Worm (Caenorhabditis elegans): ENCODE measurements around the gene ttbk-8.2.

ttbk-8.2 gene

DNA sequence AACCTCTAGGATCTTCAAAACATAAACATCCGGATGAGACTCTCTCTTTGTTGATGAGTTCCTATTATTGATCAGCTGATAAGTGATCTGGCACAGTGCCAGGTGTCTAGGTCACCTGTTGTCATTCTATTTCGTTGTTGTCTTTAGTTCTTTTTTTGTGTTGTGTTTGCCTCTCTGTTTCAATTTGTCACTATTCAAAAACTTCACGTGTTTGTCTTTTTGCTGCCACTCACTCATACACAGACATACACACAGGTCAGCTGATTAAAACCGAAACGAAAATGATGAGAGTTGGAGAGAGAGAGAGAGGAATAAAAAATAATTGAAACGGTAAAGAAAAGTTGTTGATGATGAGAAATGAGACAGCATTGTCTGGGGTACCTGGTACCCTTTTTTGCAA is 40.6 kb upstream of the ttbk-8.2 start (continued):
- peak; percentile 68; the same call in 1 of the 2 replicates for TF ChIP-seq let-526 (GFP tag; IDR thresholded peaks at IDR 0.05)
- peak; percentile 85 for TF ChIP-seq B0336.3 (GFP tag; IDR thresholded peaks at IDR 0.05)
- TF ChIP-seq K11D2.4 (GFP tag; IDR thresholded peaks at IDR 0.05) = peak; percentile 80
- TF ChIP-seq egl-18 (GFP tag; IDR thresholded peaks at IDR 0.05) = no peak
- TF ChIP-seq xnd-1 (tag; optimal IDR thresholded peaks at IDR 0.05) = no peak
- no peak for TF ChIP-seq nhr-120 (GFP tag; IDR thresholded peaks at IDR 0.05)
- 0 out of 2 replicates have a peak, but pooled peaks have one; percentile 35 for TF ChIP-seq ekl-4 (GFP tag; IDR thresholded peaks at IDR 0.05)
- TF ChIP-seq snpc-1.3 (tag; optimal IDR thresholded peaks at IDR 0.05; ENCODE audit: insufficient read depth) = no peak
- TF ChIP-seq mel-28 (tag; optimal IDR thresholded peaks at IDR 0.05; ENCODE audit: borderline replicate concordance) = no peak
- TF ChIP-seq hmg-1.2 (GFP tag; IDR thresholded peaks at IDR 0.05) = peak; percentile 20; the same call in 1 of the 2 replicates
- no peak for TF ChIP-seq F49E8.2 (tag; optimal IDR thresholded peaks at IDR 0.05; ENCODE audit: insufficient read depth)
- no peak for TF ChIP-seq ama-1 (optimal IDR thresholded peaks at IDR 0.05)
- no peak for TF ChIP-seq ama-1 (GFP tag; optimal IDR thresholded peaks at IDR 0.05)
- TF ChIP-seq pbrm-1 (GFP tag; IDR thresholded peaks at IDR 0.05) = peak; percentile 47; the same call in 1 of the 2 replicates
- TF ChIP-seq madf-6 (GFP tag; IDR thresholded peaks at IDR 0.05) = no peak
- no peak for TF ChIP-seq F55B11.4 (tag; optimal IDR thresholded peaks at IDR 0.05; ENCODE audit: borderline replicate concordance, insufficient read depth)
- TF ChIP-seq nfya-1 (tag; optimal IDR thresholded peaks at IDR 0.05; ENCODE audit: borderline replicate concordance, insufficient read depth) = no peak
- no peak for TF ChIP-seq ceh-79 (tag; optimal IDR thresholded peaks at IDR 0.05)
- no peak for TF ChIP-seq D2030.7 (GFP tag; IDR thresholded peaks at IDR 0.05)
- TF ChIP-seq pha-4 (tag; optimal IDR thresholded peaks at IDR 0.05) = peak; percentile 87
- TF ChIP-seq ztf-25 (GFP tag; IDR thresholded peaks at IDR 0.05) = no peak
- no peak for TF ChIP-seq Y53F4B.3 (GFP tag; IDR thresholded peaks at IDR 0.05)
- TF ChIP-seq attf-3 (GFP tag; conservative IDR thresholded peaks at IDR 0.05) = no peak
- TF ChIP-seq ceh-58 (GFP tag; IDR thresholded peaks at IDR 0.05) = no peak
- no peak for TF ChIP-seq F57A8.1 (GFP tag; optimal IDR thresholded peaks at IDR 0.05)
- no peak for TF ChIP-seq hrde-1 (tag; optimal IDR thresholded peaks at IDR 0.05; ENCODE audit: borderline replicate concordance)
- TF ChIP-seq ztf-18 (tag; optimal IDR thresholded peaks at IDR 0.05) = no peak
- no peak for TF ChIP-seq F52B5.7 (tag; optimal IDR thresholded peaks at IDR 0.05)
- TF ChIP-seq dpl-1 (GFP tag; optimal IDR thresholded peaks at IDR 0.05) = no peak
- TF ChIP-seq tbx-9 (tag; optimal IDR thresholded peaks at IDR 0.05; ENCODE audit: borderline replicate concordance) = no peak
- no peak for TF ChIP-seq akir-1 (GFP tag; optimal IDR thresholded peaks at IDR 0.05)
- TF ChIP-seq nhr-80 (tag; optimal IDR thresholded peaks at IDR 0.05) = peak; percentile 94
- TF ChIP-seq mxl-1 (tag; optimal IDR thresholded peaks at IDR 0.05) = no peak
- TF ChIP-seq repo-1 (tag; optimal IDR thresholded peaks at IDR 0.05) = peak; percentile 13
- peak; percentile 80 for TF ChIP-seq tlf-1 (GFP tag; optimal IDR thresholded peaks at IDR 0.05)
- TF ChIP-seq rcor-1 (GFP tag; IDR thresholded peaks at IDR 0.05) = no peak
- TF ChIP-seq C06A6.2 (GFP tag; conservative IDR thresholded peaks at IDR 0.05) = peak; percentile 77
- TF ChIP-seq attf-5 (GFP tag; optimal IDR thresholded peaks at IDR 0.05) = peak; percentile 83
- TF ChIP-seq Y56A3A.18 (GFP tag; IDR thresholded peaks at IDR 0.05) = no peak
- TF ChIP-seq ceh-27 (GFP tag; optimal IDR thresholded peaks at IDR 0.05) = peak; percentile 76
- no peak for TF ChIP-seq ztf-6 (GFP tag; IDR thresholded peaks at IDR 0.05)
- no peak for TF ChIP-seq B0261.1 (tag; optimal IDR thresholded peaks at IDR 0.05)
- TF ChIP-seq hlh-12 (tag; optimal IDR thresholded peaks at IDR 0.05) = no peak
- no peak for TF ChIP-seq sptf-2 (GFP tag; optimal IDR thresholded peaks at IDR 0.05)
- TF ChIP-seq ztf-22 (GFP tag; optimal IDR thresholded peaks at IDR 0.05) = peak; percentile 95
